Fruit fly (Drosophila melanogaster) whole organism, embryonic: ENCODE data around the gene CG31104.

Experiments used
- CG11247 ChIP-seq: fragments of 200-800 bp; sonication (Bioruptor generic); IDR thresholded peaks from 2 replicates; pipeline ENCODE4 v1.3.6; 2022; ENCODE audit warnings: missing biosample characterization, missing genetic modification characterization
- CG12659 ChIP-seq: fragments of 200-800 bp; sonication (Bioruptor generic); optimal IDR thresholded peaks from 3 replicates; lab custom pipeline; 2017; ENCODE audit warnings: mild to moderate bottlenecking, missing biosample characterization, missing genetic modification reagents, missing genetic modification characterization
- CG15696 ChIP-seq: fragments of 200-800 bp; sonication (Bioruptor generic); optimal IDR thresholded peaks from 2 replicates; lab custom pipeline; 2019; ENCODE audit warnings: missing biosample characterization, mild to moderate bottlenecking, missing genetic modification characterization, moderate library complexity
- CG16815 ChIP-seq: fragments of 200-800 bp; sonication (Bioruptor generic); optimal IDR thresholded peaks from 3 replicates; lab custom pipeline; 2017; ENCODE audit warnings: missing biosample characterization, mild to moderate bottlenecking, missing genetic modification characterization
- CG17361 ChIP-seq: fragments of 200-800 bp; sonication (Bioruptor generic); IDR thresholded peaks from 3 replicates; pipeline ENCODE4 v1.3.6; 2022; ENCODE audit warnings: missing biosample characterization, missing genetic modification characterization
- CG17829 ChIP-seq: fragments of 200-800 bp; optimal IDR thresholded peaks from 2 replicates; lab custom pipeline; 2019; ENCODE audit warnings: missing biosample characterization, mild to moderate bottlenecking, missing genetic modification characterization, moderate library complexity
- CG30431 ChIP-seq: fragments of 200-800 bp; sonication (Bioruptor generic); optimal IDR thresholded peaks from 2 replicates; lab custom pipeline; 2017; ENCODE audit warnings: missing biosample characterization, missing genetic modification characterization
- CG34376 ChIP-seq: fragments of 200-800 bp; sonication (Bioruptor generic); optimal IDR thresholded peaks from 2 replicates; lab custom pipeline; 2018; ENCODE audit warnings: missing biosample characterization, mild to moderate bottlenecking, missing genetic modification characterization
- CG42726 ChIP-seq: fragments of 200-800 bp; sonication (Bioruptor generic); IDR thresholded peaks from 2 replicates; pipeline ENCODE4 v1.3.6; 2022; ENCODE audit warnings: missing biosample characterization, missing genetic modification characterization; ENCODE audit not compliant: partially characterized antibody
- CG6272 ChIP-seq: fragments of 200-800 bp; sonication (Bioruptor generic); IDR thresholded peaks from 2 replicates; pipeline ENCODE4 v1.3.6; 2022; ENCODE audit warnings: missing biosample characterization, missing genetic modification characterization
- CG6813 ChIP-seq: fragments of 200-800 bp; sonication (Bioruptor generic); optimal IDR thresholded peaks from 2 replicates; lab custom pipeline; 2017; ENCODE audit warnings: missing biosample characterization, missing genetic modification characterization, mild to moderate bottlenecking, moderate library complexity, missing genetic modification reagents
- CG6854 ChIP-seq: fragments of 200-800 bp; sonication (Bioruptor generic); optimal IDR thresholded peaks from 3 replicates; lab custom pipeline; 2017; ENCODE audit warnings: missing biosample characterization, mild to moderate bottlenecking, missing genetic modification characterization
- CG8281 ChIP-seq: fragments of 200-800 bp; sonication (Bioruptor generic); optimal IDR thresholded peaks from 2 replicates; lab custom pipeline; 2018; ENCODE audit warnings: missing biosample characterization, mild to moderate bottlenecking, missing genetic modification characterization, moderate library complexity
- CG8359 ChIP-seq: fragments of 200-800 bp; sonication (Bioruptor generic); optimal IDR thresholded peaks from 2 replicates; lab custom pipeline; 2017; ENCODE audit warnings: missing biosample characterization, mild to moderate bottlenecking, missing genetic modification characterization, borderline replicate concordance
- CG8388 ChIP-seq: fragments of 200-800 bp; sonication (Bioruptor generic); optimal IDR thresholded peaks from 2 replicates; lab custom pipeline; 2019; ENCODE audit warnings: missing biosample characterization, mild to moderate bottlenecking, missing genetic modification characterization, moderate library complexity
- CG9215 ChIP-seq: fragments of 200-800 bp; sonication (Bioruptor generic); IDR thresholded peaks from 2 replicates; pipeline ENCODE4 v1.3.6; 2022; ENCODE audit warnings: missing biosample characterization, missing genetic modification characterization
- CG9609 ChIP-seq: fragments of 200-800 bp; sonication (Bioruptor generic); optimal IDR thresholded peaks from 3 replicates; lab custom pipeline; 2016; ENCODE audit warnings: missing biosample characterization, missing genetic modification characterization
- Dbx ChIP-seq: fragments of 200-800 bp; sonication (Bioruptor generic); IDR thresholded peaks from 3 replicates; pipeline ENCODE4 v1.3.6; 2022; ENCODE audit warnings: missing biosample characterization, missing genetic modification characterization
- Dll ChIP-seq: fragments of 200-800 bp; sonication (Bioruptor generic); IDR thresholded peaks from 4 replicates; pipeline ENCODE4 v1.3.6; 2022; ENCODE audit warnings: missing biosample characterization, missing genetic modification characterization; ENCODE audit not compliant: partially characterized antibody
- Fer3 ChIP-seq: fragments of 200-800 bp; sonication (Bioruptor generic); optimal IDR thresholded peaks from 2 replicates; lab custom pipeline; 2018; ENCODE audit warnings: missing biosample characterization, mild to moderate bottlenecking, missing genetic modification characterization, moderate library complexity
- GATAe ChIP-seq: fragments of 200-800 bp; sonication (Bioruptor generic); conservative IDR thresholded peaks from 2 replicates; pipeline ENCODE4 v1.3.6; 2022; ENCODE audit warnings: missing biosample characterization, missing genetic modification characterization
- HmgZ ChIP-seq: fragments of 200-800 bp; sonication (Bioruptor generic); optimal IDR thresholded peaks from 2 replicates; lab custom pipeline; 2018; ENCODE audit warnings: missing biosample characterization, mild to moderate bottlenecking, missing genetic modification characterization
- Lhr ChIP-seq: fragments of 200-800 bp; sonication (Bioruptor generic); optimal IDR thresholded peaks from 3 replicates; lab custom pipeline; 2017; ENCODE audit warnings: mild to moderate bottlenecking, missing biosample characterization, missing genetic modification reagents, missing genetic modification characterization
- Med ChIP-seq: fragments of 200-800 bp; sonication (Bioruptor generic); peaks from one replicate; lab custom pipeline; 2016; ENCODE audit warnings: missing biosample characterization, missing genetic modification characterization, mild to moderate bottlenecking, inconsistent platforms, moderate library complexity
- NK7.1 ChIP-seq: fragments of 200-800 bp; sonication (Bioruptor generic); optimal IDR thresholded peaks from 3 replicates; lab custom pipeline; 2016; ENCODE audit warnings: missing biosample characterization, missing genetic modification characterization
- Oli ChIP-seq: fragments of 200-800 bp; sonication (Bioruptor generic); optimal IDR thresholded peaks from 2 replicates; lab custom pipeline; 2018; ENCODE audit warnings: missing biosample characterization, mild to moderate bottlenecking, missing genetic modification characterization, moderate library complexity
- Pdp1 ChIP-seq, 2 experiments: fragments of 200-800 bp; sonication (Bioruptor generic); optimal IDR thresholded peaks; 3 replicates each; lab custom pipeline; 2016; ENCODE audit warnings: missing biosample characterization in 2 of 2, missing genetic modification characterization in 2 of 2, mild to moderate bottlenecking in 1 of 2, moderate library complexity in 1 of 2
- Rx ChIP-seq: fragments of 200-800 bp; sonication (Bioruptor generic); IDR thresholded peaks from 2 replicates; pipeline ENCODE4 v1.3.6; 2022; ENCODE audit warnings: missing biosample characterization, missing genetic modification characterization
- Spps ChIP-seq: fragments of 200-800 bp; sonication (Bioruptor generic); optimal IDR thresholded peaks from 2 replicates; lab custom pipeline; 2018; ENCODE audit warnings: missing biosample characterization, mild to moderate bottlenecking, missing genetic modification characterization
- YL-1 ChIP-seq: fragments of 200-800 bp; sonication (Bioruptor generic); optimal IDR thresholded peaks from 3 replicates; lab custom pipeline; 2017; ENCODE audit warnings: missing biosample characterization, mild to moderate bottlenecking, missing genetic modification characterization
- amos ChIP-seq: fragments of 200-800 bp; sonication (Bioruptor generic); IDR thresholded peaks from 2 replicates; pipeline ENCODE4 v1.3.6; 2022; ENCODE audit warnings: missing biosample characterization, missing genetic modification characterization; ENCODE audit not compliant: partially characterized antibody
- bbx ChIP-seq: fragments of 200-800 bp; sonication (Bioruptor generic); IDR thresholded peaks from 2 replicates; pipeline ENCODE4 v1.3.6; 2022; ENCODE audit warnings: missing biosample characterization, missing genetic modification characterization; ENCODE audit not compliant: partially characterized antibody
- esg ChIP-seq: fragments of 200-800 bp; sonication (Bioruptor generic); conservative IDR thresholded peaks from 2 replicates; pipeline ENCODE4 v1.3.6; 2022; ENCODE audit warnings: missing biosample characterization, missing genetic modification characterization
- gcm2 ChIP-seq: fragments of 200-800 bp; sonication (Bioruptor generic); optimal IDR thresholded peaks from 2 replicates; lab custom pipeline; 2016; ENCODE audit warnings: missing biosample characterization, missing genetic modification characterization
- kah ChIP-seq: fragments of 200-800 bp; sonication (Bioruptor generic); optimal IDR thresholded peaks from 2 replicates; lab custom pipeline; 2018; ENCODE audit warnings: missing biosample characterization, mild to moderate bottlenecking, missing genetic modification characterization
- nerfin-1 ChIP-seq: fragments of 200-800 bp; sonication (Bioruptor generic); optimal IDR thresholded peaks from 3 replicates; lab custom pipeline; 2019; ENCODE audit warnings: missing biosample characterization, mild to moderate bottlenecking, missing genetic modification characterization, moderate library complexity
- nerfin-2 ChIP-seq: fragments of 200-800 bp; sonication (Bioruptor generic); IDR thresholded peaks from 2 replicates; pipeline ENCODE4 v1.3.6; 2022; ENCODE audit warnings: missing biosample characterization, missing genetic modification characterization; ENCODE audit not compliant: partially characterized antibody
- nom ChIP-seq: fragments of 200-800 bp; sonication (Bioruptor generic); optimal IDR thresholded peaks from 2 replicates; lab custom pipeline; 2017; ENCODE audit warnings: missing biosample characterization, missing genetic modification characterization, mild to moderate bottlenecking, moderate library complexity, missing genetic modification reagents
- ranshi ChIP-seq: fragments of 200-800 bp; sonication (Bioruptor generic); IDR thresholded peaks from 2 replicates; pipeline ENCODE4 v1.3.6; 2022; ENCODE audit warnings: missing biosample characterization, missing genetic modification characterization
- slbo ChIP-seq: fragments of 200-800 bp; sonication (Bioruptor generic); IDR thresholded peaks from 2 replicates; pipeline ENCODE4 v1.3.6; 2022; ENCODE audit warnings: missing biosample characterization, missing genetic modification characterization
- ssp ChIP-seq: fragments of 200-800 bp; sonication (Bioruptor generic); IDR thresholded peaks from 2 replicates; pipeline ENCODE4 v1.3.6; 2022; ENCODE audit warnings: missing biosample characterization, missing genetic modification characterization
- stwl ChIP-seq: fragments of 200-800 bp; sonication (Bioruptor generic); optimal IDR thresholded peaks from 3 replicates; lab custom pipeline; 2018; ENCODE audit warnings: missing biosample characterization, mild to moderate bottlenecking, missing genetic modification characterization, moderate library complexity
- tio ChIP-seq: fragments of 200-800 bp; sonication (Bioruptor generic); optimal IDR thresholded peaks from 2 replicates; lab custom pipeline; 2017; ENCODE audit warnings: missing biosample characterization, missing genetic modification characterization, inconsistent platforms
- toy ChIP-seq: fragments of 200-800 bp; sonication (Bioruptor generic); IDR thresholded peaks from 2 replicates; pipeline ENCODE4 v1.3.6; 2022; ENCODE audit warnings: missing biosample characterization, missing genetic modification characterization
- twi ChIP-seq: fragments of 200-800 bp; optimal IDR thresholded peaks from 2 replicates; lab custom pipeline; 2019; ENCODE audit warnings: missing biosample characterization, mild to moderate bottlenecking, missing genetic modification characterization, moderate library complexity
- wdn ChIP-seq: fragments of 200-800 bp; sonication (Bioruptor generic); IDR thresholded peaks from 2 replicates; pipeline ENCODE4 v1.3.6; 2022; ENCODE audit warnings: missing biosample characterization, missing genetic modification characterization
- zen ChIP-seq: fragments of 200-800 bp; sonication (Bioruptor generic); optimal IDR thresholded peaks from 3 replicates; lab custom pipeline; 2018; ENCODE audit warnings: missing biosample characterization, mild to moderate bottlenecking, missing genetic modification characterization, moderate library complexity

The CG31104 gene

DNA sequence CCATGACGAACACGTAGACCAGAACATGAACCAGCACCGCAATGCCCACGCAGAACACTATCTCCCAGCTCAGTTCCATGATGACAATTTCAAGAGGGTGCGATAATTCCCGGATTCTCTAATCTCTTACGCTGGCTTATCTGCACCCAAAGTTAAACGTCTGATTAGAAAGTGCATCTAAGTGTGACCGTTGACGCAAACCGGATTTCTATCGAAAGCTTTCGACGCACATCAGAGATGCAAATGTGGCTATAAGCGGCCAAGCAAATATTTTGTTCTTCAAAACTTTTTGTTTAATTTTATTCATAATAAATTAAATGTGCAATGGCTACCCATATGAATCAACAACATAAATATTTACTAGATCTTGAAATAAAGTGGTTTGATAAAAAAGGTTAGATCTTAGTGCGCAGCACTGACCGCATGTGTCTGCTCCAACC lies 22.9 kb upstream of the CG31104 start, which contains the start of the genes Kdsr and CG11858 (continued):
- TF ChIP-seq ranshi (GFP tag; lab: Robert Waterston, UW) (peak; percentile 54; the same call in 1 of the 2 replicates), HmgZ (tag; lab: Kevin White, UChicago) (peak; percentile 79), YL-1 (GFP tag; lab: Kevin White, UChicago) (peak; percentile 3), Rx (GFP tag; lab: Robert Waterston, UW) (peak; percentile 50), CG42726 (no peak), zen (tag; lab: Kevin White, UChicago) (peak; percentile 51), Pdp1 (GFP tag; optimal IDR thresholded peaks at IDR 0.05; lab: Kevin White, UChicago) (peak; percentile 63 to 70), NK7.1 (GFP tag; lab: Kevin White, UChicago) (no peak), CG15696 (tag; lab: Kevin White, UChicago) (peak; percentile 42), Spps (tag; lab: Kevin White, UChicago) (peak; percentile 51), CG8359 (GFP tag; lab: Kevin White, UChicago) (peak; percentile 16), ssp (GFP tag; lab: Robert Waterston, UW) (peak; percentile 72), CG16815 (GFP tag; lab: Kevin White, UChicago) (peak; percentile 13), Dll (GFP tag; lab: Robert Waterston, UW) (peak; percentile 45; the same call in 1 of the 4 replicates), CG6272 (GFP tag; lab: Robert Waterston, UW) (peak; percentile 32; the same call in 1 of the 2 replicates), amos (no peak), bbx (GFP tag; lab: Robert Waterston, UW) (no peak)

DNA sequence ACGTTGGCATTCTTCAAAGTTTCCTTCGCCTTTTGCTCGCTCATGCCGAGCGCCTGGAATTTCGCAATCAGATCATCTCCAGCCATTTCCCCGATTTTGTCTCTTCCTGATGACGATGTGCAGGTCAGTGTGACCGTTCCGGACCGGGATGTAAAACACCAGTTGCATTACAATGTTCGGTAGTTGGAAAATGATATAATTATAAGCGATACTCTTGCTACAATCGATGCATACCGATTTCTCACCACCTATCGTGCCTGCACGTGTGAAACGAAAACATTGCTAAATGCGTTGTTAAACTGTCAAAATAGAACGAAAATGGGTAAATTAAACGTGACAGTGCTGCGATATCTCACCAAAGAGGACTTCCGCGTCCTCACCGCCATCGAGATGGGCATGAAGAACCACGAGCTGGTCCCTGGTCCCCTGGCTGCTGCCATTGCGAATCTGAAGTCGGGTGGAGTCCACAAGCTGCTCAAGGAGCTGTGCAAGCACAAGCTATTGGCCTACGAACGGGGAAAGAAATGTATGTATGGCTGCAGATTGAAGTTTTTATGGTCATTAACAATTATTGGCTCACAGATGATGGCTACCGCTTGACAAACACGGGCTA lies 19.6 kb upstream of the CG31104 start, which contains the start of the genes GlnRS and RIOK2:
Gene GlnRS (minus strand): TSS at position 133 of the 613 bp plus-strand sequence.
Gene RIOK2 (plus strand): TSS at position 256 of the 613 bp plus-strand sequence.
- TF ChIP-seq CG8388 (GFP tag; lab: Kevin White, UChicago) (no peak), CG12659 (GFP tag; lab: Kevin White, UChicago) (peak; percentile 64), nom (GFP tag; lab: Kevin White, UChicago) (no peak), GATAe (no peak), Lhr (GFP tag; lab: Kevin White, UChicago) (peak; percentile 64), Oli (tag; lab: Kevin White, UChicago) (no peak), CG9609 (peak; percentile 16), esg (no peak), CG17829 (tag; lab: Kevin White, UChicago) (peak; percentile 59), Med (GFP tag; lab: Kevin White, UChicago) (peak; percentile 78), CG9215 (GFP tag; lab: Robert Waterston, UW) (no peak), stwl (tag; lab: Kevin White, UChicago) (peak; percentile 95), CG6813 (GFP tag; lab: Kevin White, UChicago) (no peak), CG6854 (GFP tag; lab: Kevin White, UChicago) (no peak), nerfin-1 (tag; lab: Kevin White, UChicago) (no peak), kah (GFP tag; lab: Kevin White, UChicago) (peak; percentile 44), CG30431 (GFP tag; lab: Kevin White, UChicago) (no peak), slbo (peak; percentile 43; the same call in 1 of the 2 replicates), Fer3 (tag; lab: Kevin White, UChicago) (no peak), CG11247 (GFP tag; lab: Robert Waterston, UW) (no peak), CG8281 (tag; lab: Kevin White, UChicago) (no peak), twi (tag; lab: Kevin White, UChicago) (peak; percentile 28), wdn (no peak), nerfin-2 (peak; percentile 75; the same call in 1 of the 2 replicates), gcm2 (no peak), ssp (GFP tag; lab: Robert Waterston, UW) (peak; percentile 100), toy (no peak), tio (no peak), Dbx (GFP tag; lab: Robert Waterston, UW) (peak; percentile 60; the same call in 2 of the 3 replicates), CG34376 (GFP tag; lab: Kevin White, UChicago) (no peak), CG17361 (GFP tag; lab: Robert Waterston, UW) (no peak)
